Worm (Caenorhabditis elegans) whole organism, young adult: ENCODE measurements around the gene W01B6.4.

Experiments
- B0336.3 ChIP-seq: fragments of 200-800 bp; sonication (Bioruptor generic); IDR thresholded peaks from 2 replicates; pipeline ENCODE4 v1.3.6; 2022; ENCODE audit warnings: missing genetic modification characterization, missing compliant biosample characterization
- C17E4.6 ChIP-seq: fragments of 200-800 bp; sonication (Bioruptor generic); IDR thresholded peaks from 2 replicates; pipeline ENCODE4 v1.3.6; 2022; ENCODE audit warnings: missing genetic modification reagents, missing genetic modification characterization, missing compliant biosample characterization
- D2030.7 ChIP-seq: fragments of 200-800 bp; sonication (Bioruptor generic); IDR thresholded peaks from 2 replicates; pipeline ENCODE4 v1.3.6; 2022; ENCODE audit warnings: missing genetic modification reagents, missing genetic modification characterization, missing compliant biosample characterization
- F33H1.4 ChIP-seq: fragments of 200-800 bp; sonication (Bioruptor generic); IDR thresholded peaks from 2 replicates; pipeline ENCODE4 v1.3.6; 2022; ENCODE audit warnings: missing genetic modification reagents, missing genetic modification characterization, missing compliant biosample characterization
- F55B11.4 ChIP-seq: sonication (generic microtip); optimal IDR thresholded peaks from 2 replicates; lab custom pipeline; 2016; ENCODE audit warnings: missing compliant biosample characterization, missing genetic modification characterization, borderline replicate concordance; ENCODE audit not compliant: insufficient read depth
- K12H6.12 ChIP-seq: fragments of 200-800 bp; sonication (Bioruptor generic); optimal IDR thresholded peaks from 2 replicates; lab custom pipeline; 2018; ENCODE audit warnings: mild to moderate bottlenecking, missing genetic modification characterization, missing compliant biosample characterization
- T07F8.4 ChIP-seq: sonication (generic microtip); optimal IDR thresholded peaks from 2 replicates; lab custom pipeline; 2016; ENCODE audit warnings: mild to moderate bottlenecking, missing genetic modification characterization, moderate library complexity, missing compliant biosample characterization
- T26A5.8 ChIP-seq: sonication (generic microtip); optimal IDR thresholded peaks from 2 replicates; lab custom pipeline; 2016; ENCODE audit warnings: missing genetic modification characterization, missing compliant biosample characterization
- Y53F4B.3 ChIP-seq: fragments of 200-800 bp; sonication (Bioruptor generic); IDR thresholded peaks from 2 replicates; pipeline ENCODE4 v1.3.6; 2022; ENCODE audit warnings: missing genetic modification reagents, missing genetic modification characterization, missing compliant biosample characterization
- Y53G8AR.9 ChIP-seq: fragments of 200-800 bp; sonication (Bioruptor generic); conservative IDR thresholded peaks from 2 replicates; pipeline ENCODE4 v1.3.6; 2022; ENCODE audit warnings: missing genetic modification reagents, missing genetic modification characterization, missing compliant biosample characterization
- Y67H2A.10 ChIP-seq: fragments of 200-800 bp; sonication (Bioruptor generic); conservative IDR thresholded peaks from 2 replicates; pipeline ENCODE4 v1.3.6; 2022; ENCODE audit warnings: missing genetic modification reagents, missing genetic modification characterization, missing compliant biosample characterization
- Y95B8A.8 ChIP-seq: fragments of 200-800 bp; sonication (Bioruptor generic); IDR thresholded peaks from 2 replicates; pipeline ENCODE4 v1.3.6; 2022; ENCODE audit warnings: missing genetic modification reagents, missing genetic modification characterization, missing compliant biosample characterization
- atf-7 ChIP-seq: sonication (generic microtip); optimal IDR thresholded peaks from 2 replicates; lab custom pipeline; 2017; ENCODE audit warnings: mild to moderate bottlenecking, missing genetic modification characterization, missing compliant biosample characterization
- athp-1 ChIP-seq: sonication (generic microtip); optimal IDR thresholded peaks from 2 replicates; lab custom pipeline; 2017; ENCODE audit warnings: mild to moderate bottlenecking, missing genetic modification characterization, missing compliant biosample characterization
- attf-3 ChIP-seq: fragments of 200-800 bp; sonication (Bioruptor generic); conservative IDR thresholded peaks from 2 replicates; pipeline ENCODE4 v1.3.6; 2022; ENCODE audit warnings: missing genetic modification reagents, missing genetic modification characterization, missing compliant biosample characterization
- cebp-2 ChIP-seq: fragments of 200-800 bp; sonication (Bioruptor generic); IDR thresholded peaks from 2 replicates; pipeline ENCODE4 v1.3.6; 2022; ENCODE audit warnings: missing genetic modification characterization, missing compliant biosample characterization
- ceh-27 ChIP-seq: fragments of 200-800 bp; sonication (Bioruptor generic); optimal IDR thresholded peaks from 2 replicates; lab custom pipeline; 2018; ENCODE audit warnings: mild to moderate bottlenecking, missing genetic modification characterization, moderate library complexity, missing compliant biosample characterization
- ceh-58 ChIP-seq: fragments of 200-800 bp; sonication (Bioruptor generic); IDR thresholded peaks from 2 replicates; pipeline ENCODE4 v1.3.6; 2022; ENCODE audit warnings: missing genetic modification characterization, missing compliant biosample characterization
- ceh-91 ChIP-seq: fragments of 200-800 bp; sonication (Bioruptor generic); IDR thresholded peaks from 2 replicates; pipeline ENCODE4 v1.3.6; 2022; ENCODE audit warnings: missing genetic modification reagents, missing genetic modification characterization, missing compliant biosample characterization
- dox-1 ChIP-seq: fragments of 200-800 bp; sonication (Bioruptor generic); IDR thresholded peaks from 2 replicates; pipeline ENCODE4 v1.3.6; 2022; ENCODE audit warnings: missing genetic modification reagents, missing genetic modification characterization, missing compliant biosample characterization
- egl-18 ChIP-seq: fragments of 200-800 bp; sonication (Bioruptor generic); IDR thresholded peaks from 2 replicates; pipeline ENCODE4 v1.3.6; 2022; ENCODE audit warnings: missing genetic modification reagents, missing genetic modification characterization, missing compliant biosample characterization
- egl-44 ChIP-seq: fragments of 200-800 bp; sonication (Bioruptor generic); IDR thresholded peaks from 2 replicates; pipeline ENCODE4 v1.3.6; 2022; ENCODE audit warnings: missing genetic modification reagents, missing genetic modification characterization, missing compliant biosample characterization
- egrh-3 ChIP-seq: fragments of 200-800 bp; sonication (Bioruptor generic); IDR thresholded peaks from 2 replicates; pipeline ENCODE4 v1.3.6; 2022; ENCODE audit warnings: missing genetic modification reagents, missing genetic modification characterization, missing compliant biosample characterization
- ekl-4 ChIP-seq: fragments of 200-800 bp; sonication (Bioruptor generic); IDR thresholded peaks from 2 replicates; pipeline ENCODE4 v1.3.6; 2022; ENCODE audit warnings: missing genetic modification reagents, missing genetic modification characterization, missing compliant biosample characterization
- fkh-3 ChIP-seq: sonication (generic microtip); optimal IDR thresholded peaks from 2 replicates; lab custom pipeline; 2016; ENCODE audit warnings: mild to moderate bottlenecking, missing genetic modification characterization, missing compliant biosample characterization
- hlh-26 ChIP-seq: fragments of 200-800 bp; sonication (Bioruptor generic); conservative IDR thresholded peaks from 2 replicates; pipeline ENCODE4 v1.3.6; 2022; ENCODE audit warnings: missing genetic modification reagents, missing genetic modification characterization, missing compliant biosample characterization
- hmg-1.2 ChIP-seq: fragments of 200-800 bp; sonication (Bioruptor generic); IDR thresholded peaks from 2 replicates; pipeline ENCODE4 v1.3.6; 2022; ENCODE audit warnings: missing genetic modification reagents, missing genetic modification characterization, missing compliant biosample characterization
- hrde-1 ChIP-seq: sonication (generic microtip); optimal IDR thresholded peaks from 2 replicates; lab custom pipeline; 2016; ENCODE audit warnings: missing genetic modification characterization, mild to moderate bottlenecking, missing compliant biosample characterization, moderate library complexity, missing genotype, missing genetic modification reagents, borderline replicate concordance
- let-526 ChIP-seq: fragments of 200-800 bp; sonication (Bioruptor generic); IDR thresholded peaks from 2 replicates; pipeline ENCODE4 v1.3.6; 2022; ENCODE audit warnings: missing genetic modification reagents, missing genetic modification characterization, missing compliant biosample characterization
- lin-40 ChIP-seq: sonication (generic microtip); optimal IDR thresholded peaks from 2 replicates; lab custom pipeline; 2016; ENCODE audit warnings: missing genetic modification characterization, mild to moderate bottlenecking, missing compliant biosample characterization, missing genotype, missing genetic modification reagents
- lir-1 ChIP-seq: fragments of 200-800 bp; sonication (Bioruptor generic); conservative IDR thresholded peaks from 2 replicates; pipeline ENCODE4 v1.3.6; 2022; ENCODE audit warnings: missing genetic modification reagents, missing genetic modification characterization, missing compliant biosample characterization
- madf-3 ChIP-seq: fragments of 200-800 bp; sonication (Bioruptor generic); IDR thresholded peaks from 2 replicates; pipeline ENCODE4 v1.3.6; 2022; ENCODE audit warnings: missing genetic modification reagents, missing genetic modification characterization, missing compliant biosample characterization
- madf-6 ChIP-seq: fragments of 200-800 bp; sonication (Bioruptor generic); IDR thresholded peaks from 2 replicates; pipeline ENCODE4 v1.3.6; 2022; ENCODE audit warnings: missing genetic modification reagents, missing genetic modification characterization, missing compliant biosample characterization
- mcd-1 ChIP-seq: fragments of 200-800 bp; sonication (Bioruptor generic); IDR thresholded peaks from 2 replicates; pipeline ENCODE4 v1.3.6; 2022; ENCODE audit warnings: missing genetic modification reagents, missing genetic modification characterization, missing compliant biosample characterization
- mes-4 ChIP-seq: sonication (generic microtip); optimal IDR thresholded peaks from 2 replicates; lab custom pipeline; 2016; ENCODE audit warnings: missing genotype, missing genetic modification characterization, missing compliant biosample characterization
- mxl-1 ChIP-seq: sonication (generic microtip); optimal IDR thresholded peaks from 2 replicates; lab custom pipeline; 2016; ENCODE audit warnings: missing genetic modification characterization, missing compliant biosample characterization
- nhr-27 ChIP-seq: fragments of 200-800 bp; sonication (Bioruptor generic); optimal IDR thresholded peaks from 2 replicates; lab custom pipeline; 2018; ENCODE audit warnings: mild to moderate bottlenecking, missing genetic modification characterization, moderate library complexity, missing compliant biosample characterization
- pha-4 ChIP-seq: fragments of 150-350 bp; sonication (generic microtip); optimal IDR thresholded peaks from 2 replicates; lab custom pipeline; 2014; ENCODE audit warnings: missing biosample characterization, missing genetic modification reagents, missing genetic modification characterization
- rpc-1 ChIP-seq, 2 experiments: fragments of 150-350 bp in 1 of 2; sonication (generic microtip) in 1 of 2; optimal IDR thresholded peaks; 2 replicates each; lab custom pipeline; 2014 to 2018; ENCODE audit warnings: missing biosample characterization in 1 of 2, missing genetic modification characterization in 1 of 2, missing genetic modification reagents in 1 of 2, missing genotype in 1 of 2
- snpc-1.3 ChIP-seq: sonication (generic microtip); optimal IDR thresholded peaks from 2 replicates; lab custom pipeline; 2017; ENCODE audit warnings: missing genetic modification characterization, mild to moderate bottlenecking, missing compliant biosample characterization, antibody characterized with exemption, moderate library complexity, missing genotype, missing genetic modification reagents; ENCODE audit not compliant: insufficient read depth
- zfh-2 ChIP-seq: fragments of 200-800 bp; sonication (Bioruptor generic); conservative IDR thresholded peaks from 2 replicates; pipeline ENCODE4 v1.3.6; 2022; ENCODE audit warnings: missing genetic modification reagents, missing genetic modification characterization, missing compliant biosample characterization
- ztf-25 ChIP-seq: fragments of 200-800 bp; sonication (Bioruptor generic); IDR thresholded peaks from 2 replicates; pipeline ENCODE4 v1.3.6; 2022; ENCODE audit warnings: missing genetic modification reagents, missing genetic modification characterization, missing compliant biosample characterization
- ztf-28 ChIP-seq: fragments of 200-800 bp; sonication (Bioruptor generic); IDR thresholded peaks from 2 replicates; pipeline ENCODE4 v1.3.6; 2022; ENCODE audit warnings: missing genetic modification reagents, missing genetic modification characterization, missing compliant biosample characterization

W01B6.4 gene

DNA sequence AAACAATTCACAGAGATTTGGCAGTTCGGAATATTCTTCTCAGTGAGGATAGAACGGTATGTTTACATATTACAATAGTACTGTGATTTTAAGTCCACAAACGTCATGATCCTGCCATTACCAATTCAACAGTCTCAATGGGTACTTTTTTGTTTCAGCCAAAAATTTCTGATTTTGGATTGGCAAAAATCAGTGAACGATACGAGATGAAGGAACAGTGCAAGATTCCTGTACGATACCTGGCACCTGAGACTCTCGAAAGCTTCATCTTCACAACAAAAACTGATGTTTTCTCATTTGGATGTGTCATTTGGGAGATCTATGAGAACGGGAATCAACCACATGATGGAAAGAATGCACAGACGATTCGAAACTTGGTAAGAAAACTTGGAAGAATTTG, 2.7 kb downstream of the W01B6.4 start:
- TF ChIP-seq hrde-1 (tag; lab: Kevin White, UChicago) (no peak), T07F8.4 (tag; lab: Kevin White, UChicago) (no peak), Y53G8AR.9 (GFP tag; lab: Robert Waterston, UW) (no peak), C17E4.6 (GFP tag; lab: Robert Waterston, UW) (no peak), athp-1 (tag; lab: Kevin White, UChicago) (no peak), ztf-28 (GFP tag; lab: Robert Waterston, UW) (no peak), let-526 (GFP tag; lab: Robert Waterston, UW) (no peak), lin-40 (no peak), madf-6 (GFP tag; lab: Robert Waterston, UW) (no peak), D2030.7 (GFP tag; lab: Robert Waterston, UW) (no peak)

DNA sequence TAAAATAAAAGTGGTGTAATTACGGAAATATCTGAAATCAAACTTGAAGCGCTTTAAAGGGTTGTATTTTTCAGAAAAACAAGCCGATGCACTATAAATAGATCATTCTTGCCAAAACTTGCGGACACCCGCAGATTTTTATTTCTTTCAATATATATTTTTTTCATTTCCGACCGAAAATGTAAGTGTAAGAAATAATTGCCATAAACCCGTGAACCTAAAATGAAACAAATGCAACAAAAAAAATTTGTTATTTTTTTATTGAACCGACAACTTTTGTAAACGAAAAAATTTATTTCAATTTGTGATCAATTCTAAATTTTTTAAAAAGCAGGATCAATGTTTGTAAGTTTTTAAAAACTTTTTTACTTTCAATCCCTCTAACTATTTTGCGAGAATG, 5.6 kb downstream of the W01B6.4 start, which contains the start of gene W01B6.6:
Gene W01B6.6, plus strand, starts transcription at position 301 of the 400 bp plus-strand sequence.
- no peak for TF ChIP-seq ceh-58 (GFP tag; lab: Robert Waterston, UW)

DNA sequence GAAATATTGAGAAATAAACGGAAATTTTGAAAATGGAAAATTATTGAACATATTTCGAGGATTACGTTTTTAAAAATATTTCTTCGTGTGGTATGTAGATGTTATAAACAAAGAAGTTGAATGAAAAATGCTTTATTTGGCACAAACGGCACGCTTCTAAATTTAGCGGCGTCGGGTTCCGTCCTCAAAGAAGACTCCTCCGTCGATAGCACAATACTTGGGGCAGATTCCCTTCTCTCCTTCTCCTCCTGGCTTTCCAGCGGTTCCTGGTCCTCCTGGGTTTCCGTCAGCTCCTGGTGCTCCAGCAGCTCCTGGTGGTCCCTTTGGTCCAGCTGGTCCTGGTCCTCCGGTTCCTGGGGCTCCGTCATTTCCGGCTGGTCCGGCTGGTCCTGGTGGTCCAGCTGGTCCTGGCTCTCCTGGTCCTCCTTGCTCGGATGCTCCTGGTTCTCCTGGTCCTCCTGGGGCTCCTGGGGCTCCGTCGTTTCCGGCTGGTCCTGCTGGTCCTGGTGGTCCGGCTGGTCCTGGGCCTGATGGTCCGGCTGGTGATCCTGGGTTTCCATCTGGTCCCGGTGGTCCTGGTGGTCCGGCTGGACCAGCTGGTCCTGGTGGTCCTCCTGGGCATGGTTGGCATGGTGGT, 9.2 kb downstream of the W01B6.4 start, which contains the start of gene W01B6.8:
Gene W01B6.8, minus strand, starts transcription at position 51 of the 637 bp plus-strand sequence.
- TF ChIP-seq cebp-2 (no peak), ceh-27 (no peak), hrde-1 (tag; lab: Kevin White, UChicago) (no peak), atf-7 (tag; lab: Kevin White, UChicago) (no peak), athp-1 (tag; lab: Kevin White, UChicago) (no peak), K12H6.12 (tag; lab: Kevin White, UChicago) (no peak), mes-4 (no peak), mcd-1 (GFP tag; lab: Robert Waterston, UW) (peak; percentile 44; the same call in 1 of the 2 replicates), egl-44 (GFP tag; lab: Robert Waterston, UW) (no peak), F55B11.4 (tag; lab: Kevin White, UChicago) (no peak), attf-3 (GFP tag; lab: Robert Waterston, UW) (no peak), Y95B8A.8 (GFP tag; lab: Robert Waterston, UW) (no peak), rpc-1 (optimal IDR thresholded peaks at IDR 0.05; lab: Kevin White, UChicago) (no peak), rpc-1 (tag; optimal IDR thresholded peaks at IDR 0.05; lab: Kevin White, UChicago) (no peak), snpc-1.3 (tag; lab: Kevin White, UChicago) (no peak), hlh-26 (no peak), T07F8.4 (tag; lab: Kevin White, UChicago) (no peak), Y53F4B.3 (no peak), F33H1.4 (GFP tag; lab: Robert Waterston, UW) (no peak), T26A5.8 (tag; lab: Kevin White, UChicago) (no peak), lir-1 (GFP tag; lab: Robert Waterston, UW) (0 out of 2 replicates have a peak, but pooled peaks have one; percentile 7), fkh-3 (tag; lab: Kevin White, UChicago) (peak; percentile 10), ekl-4 (no peak), hmg-1.2 (GFP tag; lab: Robert Waterston, UW) (no peak), pha-4 (no peak), zfh-2 (peak; percentile 95), B0336.3 (GFP tag; lab: Robert Waterston, UW) (no peak), dox-1 (peak; percentile 35; the same call in 1 of the 2 replicates), egrh-3 (GFP tag; lab: Robert Waterston, UW) (peak; percentile 99), Y67H2A.10 (GFP tag; lab: Robert Waterston, UW) (no peak), ztf-25 (no peak), nhr-27 (tag; lab: Kevin White, UChicago) (no peak), mxl-1 (tag; lab: Kevin White, UChicago) (no peak), egl-18 (no peak), ceh-91 (no peak), madf-3 (GFP tag; lab: Robert Waterston, UW) (no peak)
